Fruit fly (Drosophila melanogaster) whole organism, embryonic: ENCODE measurements around the gene Ctu2.

ENCODE experiments used
- Blimp-1 ChIP-seq: fragments of 200-800 bp; sonication (Bioruptor generic); optimal IDR thresholded peaks from 3 replicates; lab custom pipeline; 2018; ENCODE audit warnings: missing biosample characterization, missing genetic modification characterization, mild to moderate bottlenecking, moderate library complexity, missing genetic modification reagents
- CG10366 ChIP-seq: fragments of 200-800 bp; sonication (Bioruptor generic); IDR thresholded peaks from 2 replicates; pipeline ENCODE4 v1.3.6; 2022; ENCODE audit warnings: missing biosample characterization, missing genetic modification characterization
- CG11560 ChIP-seq: fragments of 200-800 bp; sonication (Bioruptor generic); IDR thresholded peaks from 3 replicates; pipeline ENCODE4 v1.3.6; 2022; ENCODE audit warnings: missing biosample characterization, missing genetic modification characterization
- CG1233 ChIP-seq: fragments of 200-800 bp; sonication (Bioruptor generic); optimal IDR thresholded peaks from 4 replicates; lab custom pipeline; 2018; ENCODE audit warnings: missing biosample characterization, mild to moderate bottlenecking, missing genetic modification characterization
- CG14014 ChIP-seq: fragments of 200-800 bp; sonication (Bioruptor generic); IDR thresholded peaks from 2 replicates; pipeline ENCODE4 v1.3.6; 2022; ENCODE audit warnings: missing biosample characterization, missing genetic modification characterization
- CG1603 ChIP-seq: fragments of 200-800 bp; sonication (Bioruptor generic); optimal IDR thresholded peaks from 2 replicates; lab custom pipeline; 2019; ENCODE audit warnings: missing biosample characterization, mild to moderate bottlenecking, missing genetic modification characterization, moderate library complexity
- CG16779 ChIP-seq: fragments of 200-800 bp; sonication (Bioruptor generic); IDR thresholded peaks from 2 replicates; pipeline ENCODE4 v1.3.6; 2022; ENCODE audit warnings: missing biosample characterization, missing genetic modification characterization
- CG18011 ChIP-seq: fragments of 200-800 bp; sonication (Bioruptor generic); optimal IDR thresholded peaks from 2 replicates; lab custom pipeline; 2017; ENCODE audit warnings: missing biosample characterization, missing genetic modification characterization, mild to moderate bottlenecking, moderate library complexity, missing genotype
- CG2116 ChIP-seq: fragments of 200-800 bp; sonication (Bioruptor generic); optimal IDR thresholded peaks from 3 replicates; lab custom pipeline; 2018; ENCODE audit warnings: missing biosample characterization, mild to moderate bottlenecking, missing genetic modification characterization
- CG30403 ChIP-seq: fragments of 200-800 bp; sonication (Bioruptor generic); optimal IDR thresholded peaks from 3 replicates; lab custom pipeline; 2016; ENCODE audit warnings: missing biosample characterization, missing genetic modification characterization
- CG3838 ChIP-seq: fragments of 200-800 bp; sonication (Bioruptor generic); optimal IDR thresholded peaks from 3 replicates; lab custom pipeline; 2016; ENCODE audit warnings: missing biosample characterization, missing genetic modification characterization
- CG4730 ChIP-seq: fragments of 200-800 bp; sonication (Bioruptor generic); IDR thresholded peaks from 2 replicates; pipeline ENCODE4 v1.3.6; 2022; ENCODE audit warnings: missing biosample characterization, missing genetic modification characterization
- CG6254 ChIP-seq: fragments of 200-800 bp; sonication (Bioruptor generic); optimal IDR thresholded peaks from 3 replicates; lab custom pipeline; 2017; ENCODE audit warnings: mild to moderate bottlenecking, missing biosample characterization, missing genetic modification reagents, missing genetic modification characterization
- CG6791 ChIP-seq: fragments of 200-800 bp; sonication (Bioruptor generic); IDR thresholded peaks from 3 replicates; pipeline ENCODE4 v1.3.6; 2022; ENCODE audit warnings: missing biosample characterization, missing genetic modification characterization; ENCODE audit not compliant: partially characterized antibody
- CG8478 ChIP-seq: fragments of >200 bp; optimal IDR thresholded peaks from 2 replicates; lab custom pipeline; 2018
- CG9727 ChIP-seq: fragments of 200-800 bp; sonication (Bioruptor generic); optimal IDR thresholded peaks from 3 replicates; lab custom pipeline; 2017; ENCODE audit warnings: missing biosample characterization, mild to moderate bottlenecking, missing genetic modification characterization
- CG9932 ChIP-seq: fragments of 200-800 bp; sonication (Bioruptor generic); IDR thresholded peaks from 2 replicates; pipeline ENCODE4 v1.3.6; 2022; ENCODE audit warnings: missing biosample characterization, missing genetic modification characterization
- Dek ChIP-seq: fragments of 200-800 bp; sonication (Bioruptor generic); optimal IDR thresholded peaks from 3 replicates; lab custom pipeline; 2019; ENCODE audit warnings: missing biosample characterization, mild to moderate bottlenecking, missing genetic modification characterization, moderate library complexity
- Dp ChIP-seq: fragments of 200-800 bp; sonication (Bioruptor generic); optimal IDR thresholded peaks from 2 replicates; lab custom pipeline; 2018; ENCODE audit warnings: missing biosample characterization, mild to moderate bottlenecking, missing genetic modification characterization, moderate library complexity
- HLH4C ChIP-seq: fragments of 200-800 bp; sonication (Bioruptor generic); IDR thresholded peaks from 3 replicates; pipeline ENCODE4 v1.3.6; 2022; ENCODE audit warnings: missing biosample characterization, missing genetic modification characterization; ENCODE audit not compliant: partially characterized antibody
- Hr51 ChIP-seq, 2 experiments: fragments of 200-800 bp; sonication (Bioruptor generic); optimal IDR thresholded peaks; 2 replicates in 1 of 2; 3 replicates in 1 of 2; lab custom pipeline; 2016 to 2018; ENCODE audit warnings: missing biosample characterization in 2 of 2, missing genetic modification characterization in 2 of 2, mild to moderate bottlenecking in 1 of 2, moderate library complexity in 1 of 2
- Lim3 ChIP-seq: fragments of 200-800 bp; sonication (Bioruptor generic); IDR thresholded peaks from 2 replicates; pipeline ENCODE4 v1.3.6; 2022; ENCODE audit warnings: missing biosample characterization, missing genetic modification characterization
- Mad ChIP-seq: fragments of 200-800 bp; sonication (Bioruptor generic); optimal IDR thresholded peaks from 2 replicates; lab custom pipeline; 2016; ENCODE audit warnings: missing biosample characterization, missing genetic modification characterization
- Max ChIP-seq: fragments of 200-800 bp; sonication (Bioruptor generic); optimal IDR thresholded peaks from 2 replicates; lab custom pipeline; 2016; ENCODE audit warnings: missing biosample characterization, mild to moderate bottlenecking, missing genetic modification characterization
- Nf-YA ChIP-seq: fragments of 200-800 bp; sonication (Bioruptor generic); IDR thresholded peaks from 2 replicates; pipeline ENCODE4 v1.3.6; 2022; ENCODE audit warnings: missing biosample characterization, missing genetic modification characterization
- Nf-YB ChIP-seq: fragments of 200-800 bp; sonication (Bioruptor generic); optimal IDR thresholded peaks from 3 replicates; lab custom pipeline; 2019; ENCODE audit warnings: missing biosample characterization, mild to moderate bottlenecking, missing genetic modification characterization, moderate library complexity
- Rfx ChIP-seq: fragments of 200-800 bp; sonication (Bioruptor generic); IDR thresholded peaks from 2 replicates; pipeline ENCODE4 v1.3.6; 2022; ENCODE audit warnings: missing biosample characterization, missing genetic modification characterization
- Side ChIP-seq: fragments of 200-800 bp; sonication (Bioruptor generic); optimal IDR thresholded peaks from 2 replicates; lab custom pipeline; 2016; ENCODE audit warnings: missing biosample characterization, missing genetic modification characterization
- Six4 ChIP-seq: fragments of 200-800 bp; sonication (Bioruptor generic); optimal IDR thresholded peaks from 2 replicates; lab custom pipeline; 2016; ENCODE audit warnings: missing biosample characterization, missing genetic modification characterization
- ab ChIP-seq: fragments of 200-800 bp; sonication (Bioruptor generic); optimal IDR thresholded peaks from 2 replicates; lab custom pipeline; 2016; ENCODE audit warnings: missing biosample characterization, missing genetic modification characterization
- az2 ChIP-seq: fragments of 200-800 bp; sonication (Bioruptor generic); optimal IDR thresholded peaks from 3 replicates; lab custom pipeline; 2016; ENCODE audit warnings: missing biosample characterization, missing genetic modification characterization
- croc ChIP-seq: fragments of 200-800 bp; sonication (Bioruptor generic); conservative IDR thresholded peaks from 3 replicates; pipeline ENCODE4 v1.3.6; 2022; ENCODE audit warnings: missing biosample characterization, missing genetic modification characterization
- crol ChIP-seq: fragments of 200-800 bp; sonication (Bioruptor generic); IDR thresholded peaks from 2 replicates; pipeline ENCODE4 v1.3.6; 2022; ENCODE audit warnings: missing biosample characterization, missing genetic modification characterization
- cwo ChIP-seq: fragments of 200-800 bp; sonication (Bioruptor generic); optimal IDR thresholded peaks from 3 replicates; lab custom pipeline; 2017; ENCODE audit warnings: missing biosample characterization, missing genetic modification characterization, mild to moderate bottlenecking, moderate library complexity, missing genetic modification reagents
- danr ChIP-seq: fragments of 200-800 bp; sonication (Bioruptor generic); IDR thresholded peaks from 2 replicates; pipeline ENCODE4 v1.3.6; 2022; ENCODE audit warnings: missing biosample characterization, missing genetic modification characterization
- ems ChIP-seq: fragments of 200-800 bp; sonication (Bioruptor generic); optimal IDR thresholded peaks from 3 replicates; lab custom pipeline; 2016; ENCODE audit warnings: missing biosample characterization, missing genetic modification characterization
- eve ChIP-seq, 2 experiments: fragments of >200 bp; optimal IDR thresholded peaks; 2 replicates each; lab custom pipeline; 2017; ENCODE audit warnings: missing biosample characterization in 2 of 2, missing genetic modification characterization in 2 of 2
- ind ChIP-seq: fragments of 200-800 bp; sonication (Bioruptor generic); optimal IDR thresholded peaks from 3 replicates; lab custom pipeline; 2016; ENCODE audit warnings: missing biosample characterization, missing genetic modification characterization
- insv ChIP-seq, 2 experiments: fragments of 200-800 bp; sonication (Bioruptor generic); optimal IDR thresholded peaks; 3 replicates each; lab custom pipeline; 2016 to 2018; ENCODE audit warnings: missing biosample characterization in 2 of 2, missing genetic modification characterization in 2 of 2
- inv ChIP-seq: fragments of 200-800 bp; sonication (Bioruptor generic); IDR thresholded peaks from 2 replicates; pipeline ENCODE4 v1.3.6; 2022; ENCODE audit warnings: missing biosample characterization, missing genetic modification characterization; ENCODE audit not compliant: partially characterized antibody
- kah ChIP-seq: fragments of 200-800 bp; sonication (Bioruptor generic); optimal IDR thresholded peaks from 2 replicates; lab custom pipeline; 2018; ENCODE audit warnings: missing biosample characterization, mild to moderate bottlenecking, missing genetic modification characterization
- lola ChIP-seq, 3 experiments: fragments of >200 bp in 2 of 3; fragments of 200-800 bp in 1 of 3; sonication (Bioruptor generic) in 1 of 3; optimal IDR thresholded peaks; 2 replicates each; lab custom pipeline; 2017 to 2019; ENCODE audit warnings: missing biosample characterization in 3 of 3, missing genetic modification characterization in 3 of 3, mild to moderate bottlenecking in 1 of 3, moderate library complexity in 1 of 3
- pan ChIP-seq, 4 experiments: fragments of >200 bp in 3 of 4; fragments of 200-800 bp in 1 of 4; sonication (Bioruptor generic) in 1 of 4; optimal IDR thresholded peaks in 3 of 4; IDR thresholded peaks in 1 of 4; 2 replicates each; pipeline versions ENCODE4 v1.3.6 to Lab custom; 2017 to 2022; ENCODE audit warnings: missing biosample characterization in 2 of 4, missing genetic modification characterization in 2 of 4, mixed read lengths in 1 of 4
- peb ChIP-seq: fragments of 200-800 bp; sonication (Bioruptor generic); IDR thresholded peaks from 2 replicates; pipeline ENCODE4 v1.3.6; 2022; ENCODE audit warnings: missing biosample characterization, missing genetic modification characterization
- phol ChIP-seq: fragments of 200-800 bp; sonication (Bioruptor generic); optimal IDR thresholded peaks from 3 replicates; lab custom pipeline; 2018; ENCODE audit warnings: missing biosample characterization, mild to moderate bottlenecking, missing genetic modification characterization, moderate library complexity
- so ChIP-seq: fragments of 200-800 bp; sonication (Bioruptor generic); IDR thresholded peaks from 3 replicates; pipeline ENCODE4 v1.3.6; 2022; ENCODE audit warnings: missing biosample characterization, missing genetic modification characterization
- sqz ChIP-seq: fragments of 200-800 bp; sonication (Bioruptor generic); optimal IDR thresholded peaks from 3 replicates; lab custom pipeline; 2018; ENCODE audit warnings: missing biosample characterization, mild to moderate bottlenecking, missing genetic modification characterization
- unpg ChIP-seq: fragments of 200-800 bp; sonication (Bioruptor generic); optimal IDR thresholded peaks from 3 replicates; lab custom pipeline; 2018; ENCODE audit warnings: missing biosample characterization, mild to moderate bottlenecking, missing genetic modification characterization, moderate library complexity

Ctu2 gene

dm6 chr2L:19452535-19453317 lies 40.3 kb downstream of the Ctu2 start (continued):
- TF ChIP-seq Hr51 (GFP tag; optimal IDR thresholded peaks at IDR 0.05; lab: Kevin White, UChicago): peak in 1 of 2 experiments; percentile 20
- peak; percentile 49 for TF ChIP-seq Rfx
- TF ChIP-seq crol (GFP tag; lab: Robert Waterston, UW): no peak
- TF ChIP-seq CG3838 (GFP tag; lab: Kevin White, UChicago): no peak
- no peak for TF ChIP-seq Nf-YB (GFP tag; lab: Kevin White, UChicago)
- TF ChIP-seq HLH4C (GFP tag; lab: Robert Waterston, UW): no peak
- no peak for TF ChIP-seq so (GFP tag; lab: Robert Waterston, UW)
- TF ChIP-seq Mad (GFP tag; lab: Kevin White, UChicago): no peak
- no peak for TF ChIP-seq pan (optimal IDR thresholded peaks at IDR 0.05; lab: Kevin White, UChicago)
- peak in 1 of 2 experiments; percentile 26 for TF ChIP-seq pan (GFP tag; optimal IDR thresholded peaks at IDR 0.05 in 1 of 2, IDR thresholded peaks at IDR 0.05 in 1 of 2)
- TF ChIP-seq CG8478 (lab: Kevin White, UChicago): no peak
- TF ChIP-seq CG14014 (GFP tag; lab: Robert Waterston, UW): 0 out of 2 replicates have a peak, but pooled peaks have one; percentile 42
- peak; percentile 40; the same call in 1 of the 3 replicates for TF ChIP-seq CG6791 (GFP tag; lab: Robert Waterston, UW)
- TF ChIP-seq cwo: no peak
- TF ChIP-seq CG10366: no peak
- no peak for TF ChIP-seq Side (GFP tag; lab: Kevin White, UChicago)
- TF ChIP-seq CG11560: no peak
- no peak for TF ChIP-seq inv (GFP tag; lab: Robert Waterston, UW)
- TF ChIP-seq CG6254 (GFP tag; lab: Kevin White, UChicago): no peak
- TF ChIP-seq Dp: peak; percentile 57
- TF ChIP-seq az2 (GFP tag; lab: Kevin White, UChicago): peak; percentile 22
- TF ChIP-seq CG1603 (tag; lab: Kevin White, UChicago): no peak
- no peak for TF ChIP-seq CG2116 (GFP tag; lab: Kevin White, UChicago)
- peak; percentile 23 for TF ChIP-seq unpg
- TF ChIP-seq eve (GFP tag; optimal IDR thresholded peaks at IDR 0.05; lab: Kevin White, UChicago): no peak
- no peak for TF ChIP-seq Max (GFP tag; lab: Kevin White, UChicago)
- TF ChIP-seq CG4730 (GFP tag; lab: Robert Waterston, UW): 0 out of 2 replicates have a peak, but pooled peaks have one; percentile 33
- no peak; the same call in 1 of the 2 replicates for TF ChIP-seq CG9932 (GFP tag; lab: Robert Waterston, UW)
- TF ChIP-seq CG9727 (GFP tag; lab: Kevin White, UChicago): no peak
- TF ChIP-seq kah (GFP tag; lab: Kevin White, UChicago): no peak
- no peak for TF ChIP-seq insv (GFP tag; optimal IDR thresholded peaks at IDR 0.05; lab: Kevin White, UChicago)
- TF ChIP-seq Six4 (GFP tag; lab: Kevin White, UChicago): peak; percentile 27
- TF ChIP-seq Blimp-1: peak; percentile 4
- peak; percentile 1 for TF ChIP-seq ems (GFP tag; lab: Kevin White, UChicago)
- TF ChIP-seq peb: no peak
- TF ChIP-seq CG16779: 0 out of 2 replicates have a peak, but pooled peaks have one; percentile 3
- peak; percentile 14; the same call in 1 of the 2 replicates for TF ChIP-seq Lim3 (GFP tag; lab: Robert Waterston, UW)
- TF ChIP-seq lola (GFP tag; optimal IDR thresholded peaks at IDR 0.05; lab: Kevin White, UChicago): no peak
- peak; percentile 78 for TF ChIP-seq phol (tag; lab: Kevin White, UChicago)
- TF ChIP-seq Nf-YA: no peak
- TF ChIP-seq Dek (tag; lab: Kevin White, UChicago): no peak
- peak; percentile 25 for TF ChIP-seq CG30403 (GFP tag; lab: Kevin White, UChicago)
- TF ChIP-seq CG1233: no peak
- peak; percentile 28 for TF ChIP-seq ind (GFP tag; lab: Kevin White, UChicago)
- peak; percentile 80 for TF ChIP-seq sqz
- TF ChIP-seq CG18011 (GFP tag; lab: Kevin White, UChicago): no peak
- no peak for TF ChIP-seq ab (GFP tag; lab: Kevin White, UChicago)
- no peak for TF ChIP-seq danr (GFP tag; lab: Robert Waterston, UW)
- no peak for TF ChIP-seq croc (GFP tag; lab: Robert Waterston, UW)
